Worm (Caenorhabditis elegans) whole organism, early embryonic: ENCODE data around the gene faah-6.

Experiments used
- B0310.2 ChIP-seq: sonication (generic microtip); optimal IDR thresholded peaks from 2 replicates; lab custom pipeline; 2016; ENCODE audit warnings: mild to moderate bottlenecking, missing genetic modification characterization, missing compliant biosample characterization
- F13C5.2 ChIP-seq: sonication (generic microtip); optimal IDR thresholded peaks from 2 replicates; lab custom pipeline; 2017; ENCODE audit warnings: mild to moderate bottlenecking, missing genetic modification characterization, inconsistent platforms, missing compliant biosample characterization
- aly-1 ChIP-seq: sonication (generic microtip); optimal IDR thresholded peaks from 2 replicates; lab custom pipeline; 2016; ENCODE audit warnings: missing genetic modification characterization, missing compliant biosample characterization
- ama-1 ChIP-seq: fragments of 150-350 bp; optimal IDR thresholded peaks from 2 replicates; lab custom pipeline; 2014
- ceh-13 ChIP-seq: fragments of 200-800 bp; sonication (Bioruptor generic); optimal IDR thresholded peaks from 2 replicates; lab custom pipeline; 2018; ENCODE audit warnings: mild to moderate bottlenecking, missing genetic modification characterization, missing compliant biosample characterization
- ets-7 ChIP-seq: sonication (generic microtip); optimal IDR thresholded peaks from 2 replicates; lab custom pipeline; 2016; ENCODE audit warnings: missing genotype, missing genetic modification characterization, missing compliant biosample characterization
- flt-1 ChIP-seq: fragments of 200-800 bp; sonication (Bioruptor generic); IDR thresholded peaks from 2 replicates; pipeline ENCODE4 v1.3.6; 2022; ENCODE audit warnings: missing genetic modification characterization, missing compliant biosample characterization
- hmbx-1 ChIP-seq: sonication (generic microtip); optimal IDR thresholded peaks from 2 replicates; lab custom pipeline; 2016; ENCODE audit warnings: mild to moderate bottlenecking, missing genetic modification characterization, missing compliant biosample characterization
- hnd-1 ChIP-seq: sonication (generic microtip); optimal IDR thresholded peaks from 2 replicates; lab custom pipeline; 2016; ENCODE audit warnings: missing genetic modification characterization, missing compliant biosample characterization
- pes-1 ChIP-seq: fragments of 200-800 bp; sonication (Bioruptor generic); IDR thresholded peaks from 2 replicates; pipeline ENCODE4 v1.3.6; 2022; ENCODE audit warnings: missing genetic modification reagents, missing genetic modification characterization, missing compliant biosample characterization
- sea-1 ChIP-seq: fragments of 200-800 bp; sonication (Bioruptor generic); conservative IDR thresholded peaks from 2 replicates; pipeline ENCODE4 v1.3.6; 2022; ENCODE audit warnings: missing genetic modification characterization, missing compliant biosample characterization
- tbx-11 ChIP-seq: fragments of 200-800 bp; sonication (Bioruptor generic); IDR thresholded peaks from 2 replicates; pipeline ENCODE4 v1.3.6; 2022; ENCODE audit warnings: missing genetic modification characterization, missing compliant biosample characterization
- tbx-37 ChIP-seq: fragments of 200-800 bp; sonication (Bioruptor generic); conservative IDR thresholded peaks from 2 replicates; pipeline ENCODE4 v1.3.6; 2022; ENCODE audit warnings: missing genetic modification reagents, missing genetic modification characterization, missing compliant biosample characterization
- tra-4 ChIP-seq: sonication (generic microtip); optimal IDR thresholded peaks from 2 replicates; lab custom pipeline; 2017; ENCODE audit warnings: missing genetic modification characterization, missing compliant biosample characterization

DNA sequence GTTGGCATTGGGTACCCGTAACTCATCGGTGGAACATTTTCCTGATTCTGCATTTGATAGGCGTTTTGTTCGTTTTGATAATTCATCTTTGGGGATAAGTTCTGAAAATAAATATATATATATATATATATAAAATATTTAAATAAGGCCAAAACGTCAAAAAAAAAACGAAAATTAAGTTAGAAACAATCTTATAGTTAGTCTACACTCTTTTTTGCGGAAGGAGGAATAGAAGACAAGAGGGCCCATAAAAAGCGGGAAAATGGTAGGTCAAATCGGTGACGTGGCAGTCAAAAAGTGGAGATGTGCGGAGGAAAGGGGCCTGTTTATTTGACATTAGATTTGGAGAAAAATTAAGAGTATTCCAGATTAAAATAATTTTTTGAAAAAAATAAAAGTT lies 13.5 kb upstream of the faah-6 start, which contains the start of gene tbx-33:
- no peak for TF ChIP-seq aly-1 (tag; lab: Kevin White, UChicago)
- no peak for TF ChIP-seq ama-1 (lab: Kevin White, UChicago)
- no peak for TF ChIP-seq ceh-13 (GFP tag; lab: Kevin White, UChicago)
- no peak for TF ChIP-seq tbx-11 (GFP tag; lab: Robert Waterston, UW)
- no peak for TF ChIP-seq hnd-1
- no peak for TF ChIP-seq hmbx-1
- no peak for TF ChIP-seq flt-1 (GFP tag; lab: Robert Waterston, UW)
- no peak for TF ChIP-seq tbx-37 (GFP tag; lab: Robert Waterston, UW)
- no peak for TF ChIP-seq ets-7
- no peak for TF ChIP-seq sea-1 (GFP tag; lab: Robert Waterston, UW)
- no peak for TF ChIP-seq pes-1 (GFP tag; lab: Robert Waterston, UW)
- TF ChIP-seq F13C5.2 (tag; lab: Kevin White, UChicago) = no peak
- no peak for TF ChIP-seq B0310.2 (tag; lab: Kevin White, UChicago)
- no peak for TF ChIP-seq tra-4 (tag; lab: Kevin White, UChicago)
